Worm (Caenorhabditis elegans) whole organism, midembryonic: ENCODE measurements around the gene qns-1.

Source experiments
- T22C8.4 ChIP-seq: fragments of 200-800 bp; sonication (Bioruptor generic); IDR thresholded peaks from 2 replicates; pipeline ENCODE4 v1.3.6; 2022; ENCODE audit warnings: missing genetic modification characterization, missing compliant biosample characterization
- cog-1 ChIP-seq: sonication (generic microtip); optimal IDR thresholded peaks from 2 replicates; lab custom pipeline; 2016; ENCODE audit warnings: missing genetic modification characterization, missing compliant biosample characterization
- flt-1 ChIP-seq: fragments of 200-800 bp; sonication (Bioruptor generic); IDR thresholded peaks from 2 replicates; pipeline ENCODE4 v1.3.6; 2022; ENCODE audit warnings: missing genetic modification characterization, missing compliant biosample characterization
- klf-2 ChIP-seq: fragments of 200-800 bp; sonication (Bioruptor generic); conservative IDR thresholded peaks from 2 replicates; pipeline ENCODE4 v1.3.6; 2022; ENCODE audit warnings: missing genetic modification reagents, missing genetic modification characterization, missing compliant biosample characterization
- med-1 ChIP-seq: sonication (generic microtip); optimal IDR thresholded peaks from 2 replicates; lab custom pipeline; 2017; ENCODE audit warnings: missing genetic modification characterization, mild to moderate bottlenecking, missing compliant biosample characterization, antibody characterized with exemption, missing genetic modification reagents; ENCODE audit not compliant: insufficient read depth
- ref-1 ChIP-seq: fragments of 200-800 bp; sonication (Bioruptor generic); conservative IDR thresholded peaks from 2 replicates; pipeline ENCODE4 v1.3.6; 2022; ENCODE audit warnings: missing genetic modification reagents, missing genetic modification characterization, missing compliant biosample characterization
- tab-1 ChIP-seq: fragments of 200-800 bp; sonication (Bioruptor generic); IDR thresholded peaks from 2 replicates; pipeline ENCODE4 v1.3.6; 2022; ENCODE audit warnings: missing genetic modification characterization, missing compliant biosample characterization
- ztf-23 ChIP-seq: fragments of 200-800 bp; sonication (Bioruptor generic); IDR thresholded peaks from 2 replicates; pipeline ENCODE4 v1.3.6; 2022; ENCODE audit warnings: missing genetic modification reagents, missing genetic modification characterization, missing compliant biosample characterization
- ztf-29 ChIP-seq: fragments of 200-800 bp; sonication (Bioruptor generic); IDR thresholded peaks from 2 replicates; pipeline ENCODE4 v1.3.6; 2022; ENCODE audit warnings: missing genetic modification reagents, missing genetic modification characterization, missing compliant biosample characterization

Gene qns-1

ce11 chrIV:10245666-10246210 lies 26.6 kb upstream of the qns-1 start, which contains the start of gene F01G10.10:
TSS of gene F01G10.10 (plus strand) at chrIV:10246160.
- TF ChIP-seq cog-1 (tag; lab: Kevin White, UChicago) (no peak), ztf-29 (no peak), flt-1 (GFP tag; lab: Robert Waterston, UW) (no peak), klf-2 (GFP tag; lab: Robert Waterston, UW) (no peak), ztf-23 (GFP tag; lab: Robert Waterston, UW) (no peak), T22C8.4 (GFP tag; lab: Robert Waterston, UW) (no peak), med-1 (GFP tag; lab: Kevin White, UChicago) (no peak), ref-1 (GFP tag; lab: Robert Waterston, UW) (no peak)

- TF ChIP-seq klf-2 (GFP tag; lab: Robert Waterston, UW) (no peak), T22C8.4 (GFP tag; lab: Robert Waterston, UW) (no peak), flt-1 (GFP tag; lab: Robert Waterston, UW) (no peak), ref-1 (GFP tag; lab: Robert Waterston, UW) (no peak), ztf-23 (GFP tag; lab: Robert Waterston, UW) (no peak), ztf-29 (no peak), cog-1 (tag; lab: Kevin White, UChicago) (no peak), med-1 (GFP tag; lab: Kevin White, UChicago) (no peak), tab-1 (GFP tag; lab: Robert Waterston, UW) (no peak)
Measured at ce11 chrIV:10243276-10243675, 24.2 kb upstream of the qns-1 start, which contains the start of gene tkt-1. TSS of gene tkt-1 (plus strand) at chrIV:10243612.

- TF ChIP-seq T22C8.4 (GFP tag; lab: Robert Waterston, UW) (no peak), ref-1 (GFP tag; lab: Robert Waterston, UW) (no peak), flt-1 (GFP tag; lab: Robert Waterston, UW) (no peak), med-1 (GFP tag; lab: Kevin White, UChicago) (no peak), cog-1 (tag; lab: Kevin White, UChicago) (no peak), klf-2 (GFP tag; lab: Robert Waterston, UW) (no peak), tab-1 (GFP tag; lab: Robert Waterston, UW) (no peak), ztf-23 (GFP tag; lab: Robert Waterston, UW) (no peak), ztf-29 (no peak)
Measured at ce11 chrIV:10242458-10243123, 23.5 kb upstream of the qns-1 start.

DNA sequence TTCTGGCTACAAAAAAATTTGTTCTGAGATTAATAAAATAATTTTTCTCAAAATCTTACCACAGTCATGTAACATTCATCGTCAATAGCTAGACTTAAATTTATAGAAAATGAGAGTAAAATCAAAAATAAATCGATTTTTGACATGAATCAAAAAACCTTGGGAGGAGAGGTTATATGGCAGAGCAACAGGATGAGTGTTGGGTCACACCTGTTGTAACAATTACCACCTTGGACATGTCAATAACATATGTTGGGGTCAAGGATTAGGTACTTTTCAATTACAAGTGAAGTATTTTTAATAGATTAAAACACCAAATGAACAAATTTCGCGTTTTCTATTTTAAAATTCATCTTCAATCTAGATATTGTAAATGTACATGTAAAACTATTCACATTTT lies 22.6 kb upstream of the qns-1 start, which contains the start of gene lipl-7:
Gene lipl-7, minus strand, starts transcription at position 165 of the 400 bp plus-strand sequence.
- TF ChIP-seq klf-2 (GFP tag; lab: Robert Waterston, UW) (no peak), T22C8.4 (GFP tag; lab: Robert Waterston, UW) (no peak), ztf-23 (GFP tag; lab: Robert Waterston, UW) (no peak), med-1 (GFP tag; lab: Kevin White, UChicago) (no peak), ref-1 (GFP tag; lab: Robert Waterston, UW) (no peak), ztf-29 (no peak), flt-1 (GFP tag; lab: Robert Waterston, UW) (no peak), cog-1 (tag; lab: Kevin White, UChicago) (no peak), tab-1 (GFP tag; lab: Robert Waterston, UW) (no peak)

- no peak for TF ChIP-seq tab-1 (GFP tag; lab: Robert Waterston, UW)
- TF ChIP-seq ref-1 (GFP tag; lab: Robert Waterston, UW), result no peak
- TF ChIP-seq T22C8.4 (GFP tag; lab: Robert Waterston, UW), result no peak
- no peak for TF ChIP-seq med-1 (GFP tag; lab: Kevin White, UChicago)
Measured at ce11 chrIV:10239045-10239444, 19.9 kb upstream of the qns-1 start, which contains the start of gene ech-8. TSS of gene ech-8 (minus strand) at chrIV:10239176.

DNA sequence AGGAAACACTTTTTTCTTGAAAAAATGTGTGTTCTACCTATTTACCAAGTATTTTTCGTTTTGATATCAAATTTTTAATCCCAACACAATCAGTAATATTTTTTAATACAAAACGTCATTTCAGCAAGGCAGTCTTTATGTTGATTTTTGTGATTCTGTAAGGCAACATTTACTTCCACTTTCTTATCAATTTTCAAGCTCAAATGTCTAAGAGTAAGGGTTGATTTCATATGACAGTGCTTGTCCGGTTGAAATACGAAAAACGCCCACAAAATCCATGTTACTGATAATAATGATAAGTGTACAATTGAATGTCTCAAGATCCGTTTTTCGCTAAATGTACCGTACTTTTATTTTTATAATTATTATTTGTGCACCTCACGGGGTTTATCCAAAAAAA lies 17.0 kb upstream of the qns-1 start:
- TF ChIP-seq med-1 (GFP tag; lab: Kevin White, UChicago), result no peak

- TF ChIP-seq ref-1 (GFP tag; lab: Robert Waterston, UW) (no peak), med-1 (GFP tag; lab: Kevin White, UChicago) (no peak), T22C8.4 (GFP tag; lab: Robert Waterston, UW) (no peak), tab-1 (GFP tag; lab: Robert Waterston, UW) (no peak)
Measured at ce11 chrIV:10235279-10235829, 16.2 kb upstream of the qns-1 start, which contains the start of gene ech-9. TSS of gene ech-9 (minus strand) at chrIV:10235329.

DNA sequence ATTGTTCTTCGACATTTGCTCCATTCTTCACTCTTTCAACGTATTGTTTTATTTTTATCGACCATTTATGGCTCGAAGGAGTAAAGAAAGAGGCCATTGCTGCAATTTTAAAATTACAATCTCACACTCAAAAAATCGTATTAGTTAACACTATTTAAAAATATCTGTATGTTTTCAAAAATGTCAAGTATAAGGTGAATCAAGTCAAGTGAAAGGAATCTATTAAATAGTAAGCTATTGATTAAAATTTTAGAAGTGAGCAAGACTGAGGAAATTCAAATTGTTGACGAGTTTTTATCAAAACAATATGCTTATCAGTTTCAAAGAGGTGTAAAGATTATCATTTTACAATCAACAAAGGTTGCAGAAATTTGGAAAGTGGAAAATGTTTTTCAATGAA lies 13.3 kb upstream of the qns-1 start, which contains the start of gene F01G10.4:
Gene F01G10.4, minus strand, starts transcription at position 101 of the 400 bp plus-strand sequence.
- TF ChIP-seq tab-1 (GFP tag; lab: Robert Waterston, UW) (no peak), ref-1 (GFP tag; lab: Robert Waterston, UW) (no peak), ztf-23 (GFP tag; lab: Robert Waterston, UW) (no peak), flt-1 (GFP tag; lab: Robert Waterston, UW) (no peak), med-1 (GFP tag; lab: Kevin White, UChicago) (no peak), klf-2 (GFP tag; lab: Robert Waterston, UW) (no peak), ztf-29 (no peak), T22C8.4 (GFP tag; lab: Robert Waterston, UW) (no peak), cog-1 (tag; lab: Kevin White, UChicago) (no peak)

- TF ChIP-seq ref-1 (GFP tag; lab: Robert Waterston, UW) (no peak), cog-1 (tag; lab: Kevin White, UChicago) (no peak), ztf-29 (no peak), med-1 (GFP tag; lab: Kevin White, UChicago) (no peak), flt-1 (GFP tag; lab: Robert Waterston, UW) (no peak)
Measured at ce11 chrIV:10230971-10231370, 11.9 kb upstream of the qns-1 start, which contains the start of gene F01G10.5. TSS of gene F01G10.5 (minus strand) at chrIV:10231071.
